Fruit fly (Drosophila melanogaster) whole organism, embryonic: Measurements from ENCODE around the gene CG15764.

Experiments used
- CG10274 ChIP-seq: fragments of 200-800 bp; sonication (Bioruptor generic); optimal IDR thresholded peaks from 3 replicates; lab custom pipeline; 2017; ENCODE audit warnings: missing biosample characterization, mild to moderate bottlenecking, missing genetic modification characterization
- CG10366 ChIP-seq: fragments of 200-800 bp; sonication (Bioruptor generic); IDR thresholded peaks from 2 replicates; pipeline ENCODE4 v1.3.6; 2022; ENCODE audit warnings: missing biosample characterization, missing genetic modification characterization
- CG10565 ChIP-seq: fragments of 200-800 bp; sonication (Bioruptor generic); optimal IDR thresholded peaks from 3 replicates; lab custom pipeline; 2016; ENCODE audit warnings: missing biosample characterization, mild to moderate bottlenecking, missing genetic modification characterization
- CG10979 ChIP-seq: fragments of 200-800 bp; sonication (Bioruptor generic); optimal IDR thresholded peaks from 2 replicates; lab custom pipeline; 2018; ENCODE audit warnings: missing biosample characterization, mild to moderate bottlenecking, missing genetic modification characterization, moderate library complexity
- CG12236 ChIP-seq: fragments of 200-800 bp; sonication (Bioruptor generic); optimal IDR thresholded peaks from 2 replicates; lab custom pipeline; 2016; ENCODE audit warnings: missing biosample characterization, missing genetic modification characterization
- CG13894 ChIP-seq: fragments of 200-800 bp; sonication (Bioruptor generic); optimal IDR thresholded peaks from 3 replicates; lab custom pipeline; 2018; ENCODE audit warnings: missing biosample characterization, mild to moderate bottlenecking, missing genetic modification characterization, moderate library complexity
- CG14050 ChIP-seq: fragments of 200-800 bp; sonication (Bioruptor generic); IDR thresholded peaks from 3 replicates; pipeline ENCODE4 v1.3.6; 2022; ENCODE audit warnings: missing biosample characterization, missing genetic modification characterization
- CG14710 ChIP-seq: fragments of 200-800 bp; sonication (Bioruptor generic); optimal IDR thresholded peaks from 3 replicates; lab custom pipeline; 2019; ENCODE audit warnings: missing biosample characterization, mild to moderate bottlenecking, missing genetic modification characterization, moderate library complexity
- CG15696 ChIP-seq: fragments of 200-800 bp; sonication (Bioruptor generic); optimal IDR thresholded peaks from 2 replicates; lab custom pipeline; 2019; ENCODE audit warnings: missing biosample characterization, mild to moderate bottlenecking, missing genetic modification characterization, moderate library complexity
- CG16779 ChIP-seq: fragments of 200-800 bp; sonication (Bioruptor generic); IDR thresholded peaks from 2 replicates; pipeline ENCODE4 v1.3.6; 2022; ENCODE audit warnings: missing biosample characterization, missing genetic modification characterization
- CG17361 ChIP-seq: fragments of 200-800 bp; sonication (Bioruptor generic); IDR thresholded peaks from 3 replicates; pipeline ENCODE4 v1.3.6; 2022; ENCODE audit warnings: missing biosample characterization, missing genetic modification characterization
- CG17385 ChIP-seq: fragments of 200-800 bp; sonication (Bioruptor generic); optimal IDR thresholded peaks from 3 replicates; lab custom pipeline; 2018; ENCODE audit warnings: missing biosample characterization, mild to moderate bottlenecking, missing genetic modification characterization
- CG18011 ChIP-seq: fragments of 200-800 bp; sonication (Bioruptor generic); optimal IDR thresholded peaks from 2 replicates; lab custom pipeline; 2017; ENCODE audit warnings: missing biosample characterization, missing genetic modification characterization, mild to moderate bottlenecking, moderate library complexity, missing genotype
- CG1832 ChIP-seq: fragments of 200-800 bp; sonication (Bioruptor generic); optimal IDR thresholded peaks from 2 replicates; lab custom pipeline; 2017; ENCODE audit warnings: missing biosample characterization, mild to moderate bottlenecking, missing genetic modification characterization, inconsistent platforms
- CG3995 ChIP-seq: fragments of 200-800 bp; sonication (Bioruptor generic); optimal IDR thresholded peaks from 3 replicates; lab custom pipeline; 2016; ENCODE audit warnings: missing biosample characterization, missing genetic modification characterization
- CG4404 ChIP-seq: fragments of 200-800 bp; sonication (Bioruptor generic); IDR thresholded peaks from 2 replicates; pipeline ENCODE4 v1.3.6; 2022; ENCODE audit warnings: missing biosample characterization, missing genetic modification characterization
- CG5180 ChIP-seq: fragments of 200-800 bp; sonication (Bioruptor generic); optimal IDR thresholded peaks from 3 replicates; lab custom pipeline; 2017; ENCODE audit warnings: missing biosample characterization, missing genetic modification characterization, mild to moderate bottlenecking, moderate library complexity, missing genetic modification reagents
- CG6683 ChIP-seq: fragments of 200-800 bp; sonication (Bioruptor generic); optimal IDR thresholded peaks from 2 replicates; lab custom pipeline; 2017; ENCODE audit warnings: missing biosample characterization, mild to moderate bottlenecking, missing genetic modification characterization, missing genetic modification reagents
- CG6689 ChIP-seq: fragments of 200-800 bp; sonication (Bioruptor generic); IDR thresholded peaks from 2 replicates; pipeline ENCODE4 v1.3.6; 2022; ENCODE audit warnings: missing biosample characterization, missing genetic modification characterization
- CG7357 ChIP-seq: fragments of 200-800 bp; sonication (Bioruptor generic); IDR thresholded peaks from 3 replicates; pipeline ENCODE4 v1.3.6; 2022; ENCODE audit warnings: missing biosample characterization, missing genetic modification characterization
- CG7372 ChIP-seq: fragments of 200-800 bp; sonication (Bioruptor generic); IDR thresholded peaks from 2 replicates; pipeline ENCODE4 v1.3.6; 2022; ENCODE audit warnings: missing biosample characterization, missing genetic modification characterization
- CG8765 ChIP-seq: fragments of 200-800 bp; sonication (Bioruptor generic); IDR thresholded peaks from 2 replicates; pipeline ENCODE4 v1.3.6; 2022; ENCODE audit warnings: missing biosample characterization, missing genetic modification characterization
- CHES-1-like ChIP-seq: fragments of 200-800 bp; sonication (Bioruptor generic); optimal IDR thresholded peaks from 2 replicates; lab custom pipeline; 2016; ENCODE audit warnings: missing biosample characterization, missing genetic modification characterization
- Doc3 ChIP-seq: fragments of 200-800 bp; sonication (Bioruptor generic); IDR thresholded peaks from 3 replicates; pipeline ENCODE4 v1.3.6; 2022; ENCODE audit warnings: missing biosample characterization, missing genetic modification characterization; ENCODE audit not compliant: partially characterized antibody
- Eip74EF ChIP-seq, 2 experiments: fragments of 200-800 bp in 1 of 2; fragments of >200 bp in 1 of 2; sonication (Bioruptor generic) in 1 of 2; optimal IDR thresholded peaks; 2 replicates each; lab custom pipeline; 2017 to 2019; ENCODE audit warnings: missing biosample characterization in 2 of 2, missing genetic modification characterization in 2 of 2, mild to moderate bottlenecking in 1 of 2, moderate library complexity in 1 of 2
- Fer1 ChIP-seq: fragments of 200-800 bp; sonication (Bioruptor generic); optimal IDR thresholded peaks from 2 replicates; lab custom pipeline; 2017; ENCODE audit warnings: missing biosample characterization, mild to moderate bottlenecking, missing genetic modification characterization
- Med ChIP-seq: fragments of 200-800 bp; sonication (Bioruptor generic); peaks from one replicate; lab custom pipeline; 2016; ENCODE audit warnings: missing biosample characterization, missing genetic modification characterization, mild to moderate bottlenecking, inconsistent platforms, moderate library complexity
- Poxn ChIP-seq: fragments of 200-800 bp; sonication (Bioruptor generic); IDR thresholded peaks from 2 replicates; pipeline ENCODE4 v1.3.6; 2022; ENCODE audit warnings: missing biosample characterization, missing genetic modification characterization
- Sry-β ChIP-seq: fragments of 200-800 bp; sonication (Bioruptor generic); optimal IDR thresholded peaks from 2 replicates; lab custom pipeline; 2018; ENCODE audit warnings: missing biosample characterization, mild to moderate bottlenecking, missing genetic modification characterization, moderate library complexity
- al ChIP-seq: fragments of 200-800 bp; sonication (Bioruptor generic); IDR thresholded peaks from 2 replicates; pipeline ENCODE4 v1.3.6; 2022; ENCODE audit warnings: missing biosample characterization, missing genetic modification characterization
- bigmax ChIP-seq: fragments of 200-800 bp; sonication (Bioruptor generic); optimal IDR thresholded peaks from 2 replicates; lab custom pipeline; 2018; ENCODE audit warnings: missing biosample characterization, mild to moderate bottlenecking, missing genetic modification characterization
- cad ChIP-seq: fragments of >200 bp; optimal IDR thresholded peaks from 2 replicates; lab custom pipeline; 2017; ENCODE audit warnings: missing biosample characterization, missing genetic modification characterization
- danr ChIP-seq: fragments of 200-800 bp; sonication (Bioruptor generic); IDR thresholded peaks from 2 replicates; pipeline ENCODE4 v1.3.6; 2022; ENCODE audit warnings: missing biosample characterization, missing genetic modification characterization
- disco-r ChIP-seq: fragments of 200-800 bp; sonication (Bioruptor generic); optimal IDR thresholded peaks from 2 replicates; lab custom pipeline; 2016; ENCODE audit warnings: missing biosample characterization, missing genetic modification characterization
- h ChIP-seq: fragments of >200 bp; optimal IDR thresholded peaks from 2 replicates; lab custom pipeline; 2017
- hbn ChIP-seq: fragments of 200-800 bp; sonication (Bioruptor generic); IDR thresholded peaks from 2 replicates; pipeline ENCODE4 v1.3.6; 2022; ENCODE audit warnings: missing biosample characterization, missing genetic modification characterization; ENCODE audit not compliant: partially characterized antibody
- jing ChIP-seq: fragments of 200-800 bp; sonication (Bioruptor generic); optimal IDR thresholded peaks from 2 replicates; lab custom pipeline; 2018; ENCODE audit warnings: missing biosample characterization, mild to moderate bottlenecking, missing genetic modification characterization
- jumu ChIP-seq: fragments of 200-800 bp; sonication (Bioruptor generic); optimal IDR thresholded peaks from 3 replicates; lab custom pipeline; 2016; ENCODE audit warnings: missing biosample characterization, missing genetic modification characterization
- lola ChIP-seq, 3 experiments: fragments of >200 bp in 2 of 3; fragments of 200-800 bp in 1 of 3; sonication (Bioruptor generic) in 1 of 3; optimal IDR thresholded peaks; 2 replicates each; lab custom pipeline; 2017 to 2019; ENCODE audit warnings: missing biosample characterization in 3 of 3, missing genetic modification characterization in 3 of 3, mild to moderate bottlenecking in 1 of 3, moderate library complexity in 1 of 3
- nmo ChIP-seq: fragments of 200-800 bp; sonication (Bioruptor generic); optimal IDR thresholded peaks from 2 replicates; lab custom pipeline; 2018; ENCODE audit warnings: missing biosample characterization, mild to moderate bottlenecking, missing genetic modification characterization, moderate library complexity
- pum ChIP-seq: fragments of 200-800 bp; sonication (Bioruptor generic); optimal IDR thresholded peaks from 2 replicates; lab custom pipeline; 2016; ENCODE audit warnings: missing biosample characterization, missing genetic modification characterization
- ranshi ChIP-seq: fragments of 200-800 bp; sonication (Bioruptor generic); IDR thresholded peaks from 2 replicates; pipeline ENCODE4 v1.3.6; 2022; ENCODE audit warnings: missing biosample characterization, missing genetic modification characterization
- seq ChIP-seq: fragments of 200-800 bp; sonication (Bioruptor generic); IDR thresholded peaks from 2 replicates; pipeline ENCODE4 v1.3.6; 2022; ENCODE audit warnings: missing biosample characterization, missing genetic modification characterization
- sr ChIP-seq: fragments of 200-800 bp; sonication (Bioruptor generic); IDR thresholded peaks from 3 replicates; pipeline ENCODE4 v1.3.6; 2022; ENCODE audit warnings: missing biosample characterization, missing genetic modification characterization
- tin ChIP-seq: fragments of 200-800 bp; sonication (Bioruptor generic); optimal IDR thresholded peaks from 3 replicates; lab custom pipeline; 2016; ENCODE audit warnings: missing biosample characterization, missing genetic modification characterization
- toy ChIP-seq: fragments of 200-800 bp; sonication (Bioruptor generic); IDR thresholded peaks from 2 replicates; pipeline ENCODE4 v1.3.6; 2022; ENCODE audit warnings: missing biosample characterization, missing genetic modification characterization
- tx ChIP-seq: fragments of 200-800 bp; sonication (Bioruptor generic); optimal IDR thresholded peaks from 2 replicates; lab custom pipeline; 2016; ENCODE audit warnings: missing biosample characterization, missing genetic modification characterization
- unc-4 ChIP-seq: fragments of 200-800 bp; sonication (Bioruptor generic); IDR thresholded peaks from 2 replicates; pipeline ENCODE4 v1.3.6; 2022; ENCODE audit warnings: missing biosample characterization, missing genetic modification characterization; ENCODE audit not compliant: partially characterized antibody

CG15764 gene

DNA sequence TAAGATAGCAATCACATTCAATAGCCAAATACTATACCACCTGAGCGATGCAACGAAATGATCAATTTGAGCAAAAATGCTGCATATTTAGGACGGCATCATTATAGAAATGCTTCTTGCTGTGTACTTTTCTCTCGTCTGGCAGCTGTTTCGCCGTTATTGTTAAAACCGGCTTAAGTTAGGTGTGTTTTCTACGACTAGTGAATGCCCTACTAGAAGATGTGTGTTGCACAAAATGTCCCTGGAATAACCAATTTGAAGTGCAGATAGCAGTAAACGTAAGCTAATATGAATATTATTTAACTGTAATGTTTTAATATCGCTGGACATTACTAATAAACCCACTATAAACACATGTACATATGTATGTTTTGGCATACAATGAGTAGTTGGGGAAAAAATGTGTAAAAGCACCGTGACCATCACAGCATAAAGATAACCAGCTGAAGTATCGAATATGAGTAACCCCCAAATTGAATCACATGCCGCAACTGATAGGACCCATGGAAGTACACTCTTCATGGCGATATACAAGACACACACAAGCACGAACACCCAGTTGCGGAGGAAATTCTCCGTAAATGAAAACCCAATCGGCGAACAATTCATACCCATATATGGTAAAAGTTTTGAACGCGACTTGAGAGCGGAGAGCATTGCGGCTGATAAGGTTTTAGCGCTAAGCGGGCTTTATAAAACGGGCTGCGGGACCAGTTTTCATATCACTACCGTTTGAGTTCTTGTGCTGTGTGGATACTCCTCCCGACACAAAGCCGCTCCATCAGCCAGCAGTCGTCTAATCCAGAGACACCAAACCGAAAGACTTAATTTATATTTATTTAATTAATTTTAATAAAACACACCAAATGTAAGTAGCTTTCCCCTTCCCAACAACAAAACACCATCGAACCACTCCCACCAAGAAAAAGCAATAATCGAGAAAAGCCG lies 31.5 kb downstream of the CG15764 start, which contains the start of gene Act5C (continued):
- peak; percentile 97 for TF ChIP-seq CG10274 (GFP tag; lab: Kevin White, UChicago)
- TF ChIP-seq CG17361 (GFP tag; lab: Robert Waterston, UW), result peak; percentile 97
- TF ChIP-seq sr (GFP tag; lab: Robert Waterston, UW), result peak; percentile 83; the same call in 2 of the 3 replicates
- TF ChIP-seq CG10979 (tag; lab: Kevin White, UChicago), result peak; percentile 96
- peak; percentile 90 for TF ChIP-seq CG17385 (GFP tag; lab: Kevin White, UChicago)
- TF ChIP-seq CG7372 (GFP tag; lab: Robert Waterston, UW), result peak; percentile 86
- TF ChIP-seq CG10366, result peak; percentile 91
- TF ChIP-seq Doc3 (GFP tag; lab: Robert Waterston, UW), result no peak
- peak; percentile 65 for TF ChIP-seq CG3995
- peak; percentile 83 for TF ChIP-seq CG6683 (GFP tag; lab: Kevin White, UChicago)
- peak; percentile 90 for TF ChIP-seq CG4404 (GFP tag; lab: Robert Waterston, UW)
- peak; percentile 90 for TF ChIP-seq CG14050 (GFP tag; lab: Robert Waterston, UW)
- no peak for TF ChIP-seq bigmax (GFP tag; lab: Kevin White, UChicago)
- peak; percentile 91 for TF ChIP-seq jing (GFP tag; lab: Kevin White, UChicago)
- peak; percentile 77 for TF ChIP-seq CG5180 (GFP tag; lab: Kevin White, UChicago)
- peak; percentile 92 for TF ChIP-seq tx (GFP tag; lab: Kevin White, UChicago)
- TF ChIP-seq CG12236 (GFP tag; lab: Kevin White, UChicago), result peak; percentile 90
- TF ChIP-seq nmo (GFP tag; lab: Kevin White, UChicago), result peak; percentile 95
- peak; percentile 87 for TF ChIP-seq seq
- TF ChIP-seq CG10565 (GFP tag; lab: Kevin White, UChicago), result peak; percentile 90
- TF ChIP-seq CG14710 (tag; lab: Kevin White, UChicago), result peak; percentile 93
- no peak for TF ChIP-seq h
- TF ChIP-seq al (GFP tag; lab: Robert Waterston, UW), result peak; percentile 85
- TF ChIP-seq disco-r (GFP tag; lab: Kevin White, UChicago), result peak; percentile 92
- peak; percentile 90 for TF ChIP-seq CG8765 (GFP tag; lab: Robert Waterston, UW)
- peak; percentile 94 for TF ChIP-seq tin (GFP tag; lab: Kevin White, UChicago)
- TF ChIP-seq danr (GFP tag; lab: Robert Waterston, UW), result peak; percentile 81
- peak; percentile 58 for TF ChIP-seq CG18011 (GFP tag; lab: Kevin White, UChicago)
- TF ChIP-seq Eip74EF (GFP tag; optimal IDR thresholded peaks at IDR 0.05; lab: Kevin White, UChicago), result peak in 1 of 2 experiments; percentile 89
- peak; percentile 95 for TF ChIP-seq jumu (GFP tag; lab: Kevin White, UChicago)
- 0 out of 2 replicates have a peak, but pooled peaks have one; percentile 73 for TF ChIP-seq CG16779
- TF ChIP-seq CG15696 (tag; lab: Kevin White, UChicago), result peak; percentile 95
- TF ChIP-seq toy (GFP tag; lab: Robert Waterston, UW), result peak; percentile 74
- TF ChIP-seq ranshi (GFP tag; lab: Robert Waterston, UW), result peak; percentile 90
- TF ChIP-seq CG1832 (GFP tag; lab: Kevin White, UChicago), result no peak
- TF ChIP-seq CHES-1-like (GFP tag; lab: Kevin White, UChicago), result peak; percentile 94
- TF ChIP-seq lola (GFP tag; optimal IDR thresholded peaks at IDR 0.05; lab: Kevin White, UChicago), result peak in 1 of 3 experiments; percentile 93
- peak; percentile 83 for TF ChIP-seq CG7357 (GFP tag; lab: Robert Waterston, UW)
- peak; percentile 79 for TF ChIP-seq CG13894 (tag; lab: Kevin White, UChicago)
- TF ChIP-seq CG6689, result peak; percentile 93
- no peak for TF ChIP-seq cad
- peak; percentile 94 for TF ChIP-seq pum (GFP tag; lab: Kevin White, UChicago)
- TF ChIP-seq Fer1 (GFP tag; lab: Kevin White, UChicago), result peak; percentile 89
- peak; percentile 99 for TF ChIP-seq Med
- TF ChIP-seq unc-4 (GFP tag; lab: Robert Waterston, UW), result no peak
- 0 out of 2 replicates have a peak, but pooled peaks have one; percentile 76 for TF ChIP-seq Poxn (GFP tag; lab: Robert Waterston, UW)
- TF ChIP-seq hbn, result no peak
- peak; percentile 52 for TF ChIP-seq Sry-β (GFP tag; lab: Kevin White, UChicago)
